Worm (Caenorhabditis elegans) whole organism, L4/young adult: ENCODE measurements around the gene F19B10.1.

ENCODE experiments used
- W03F9.2 ChIP-seq: fragments of 150-350 bp; optimal IDR thresholded peaks from 2 replicates; lab custom pipeline; 2014; ENCODE audit warnings: missing biosample characterization, missing genetic modification characterization
- dao-5 ChIP-seq: sonication (generic microtip); optimal IDR thresholded peaks from 2 replicates; lab custom pipeline; 2016; ENCODE audit warnings: missing genotype, missing genetic modification characterization, moderate library complexity, missing compliant biosample characterization
- him-1 ChIP-seq: sonication (generic microtip); optimal IDR thresholded peaks from 2 replicates; lab custom pipeline; 2016; ENCODE audit warnings: missing genotype, missing genetic modification reagents, missing genetic modification characterization, missing compliant biosample characterization

DNA sequence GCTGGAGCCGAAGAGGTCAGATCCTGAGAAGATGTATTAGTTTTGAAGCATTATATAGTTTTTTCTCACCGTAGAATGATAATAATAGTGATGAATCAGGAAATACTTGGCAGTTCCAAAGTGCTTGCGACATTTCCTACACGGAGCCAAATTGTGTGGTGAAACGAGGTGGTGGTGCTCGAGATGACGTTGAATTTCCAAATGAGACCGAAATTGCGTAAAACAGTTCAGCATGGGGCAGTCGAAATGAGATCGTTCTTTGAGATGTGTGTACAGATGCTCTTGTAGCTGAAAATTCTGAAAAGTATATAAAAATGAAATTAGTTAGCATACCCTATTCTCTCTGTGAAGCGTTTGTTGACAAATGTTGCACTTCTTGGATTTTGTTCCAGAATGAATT, 45.0 kb downstream of the F19B10.1 start, which contains the start of gene C46E10.8:
- no peak for TF ChIP-seq W03F9.2
- no peak for TF ChIP-seq him-1 (tag; lab: Kevin White, UChicago)
- no peak for TF ChIP-seq dao-5 (tag; lab: Kevin White, UChicago)
